Worm (Caenorhabditis elegans) whole organism, young adult: Measurements from ENCODE around the gene snt-1.

Experiments used
- D2030.7 ChIP-seq: fragments of 200-800 bp; sonication (Bioruptor generic); IDR thresholded peaks from 2 replicates; pipeline ENCODE4 v1.3.6; 2022; ENCODE audit warnings: missing genetic modification reagents, missing genetic modification characterization, missing compliant biosample characterization
- F49E8.2 ChIP-seq: sonication (generic microtip); optimal IDR thresholded peaks from 3 replicates; lab custom pipeline; 2017; ENCODE audit warnings: missing genetic modification characterization, mild to moderate bottlenecking, missing compliant biosample characterization, antibody characterized with exemption, moderate library complexity; ENCODE audit not compliant: insufficient read depth
- F57A8.1 ChIP-seq: fragments of 200-800 bp; sonication (Bioruptor generic); optimal IDR thresholded peaks from 2 replicates; lab custom pipeline; 2018; ENCODE audit warnings: mild to moderate bottlenecking, missing genetic modification characterization, moderate library complexity, missing compliant biosample characterization
- F57C9.4 ChIP-seq: sonication (generic microtip); optimal IDR thresholded peaks from 2 replicates; lab custom pipeline; 2017; ENCODE audit warnings: mild to moderate bottlenecking, missing genetic modification characterization, missing compliant biosample characterization
- K11D2.4 ChIP-seq: fragments of 200-800 bp; sonication (Bioruptor generic); IDR thresholded peaks from 2 replicates; pipeline ENCODE4 v1.3.6; 2022; ENCODE audit warnings: missing genetic modification reagents, missing genetic modification characterization, missing compliant biosample characterization
- K12H6.12 ChIP-seq: fragments of 200-800 bp; sonication (Bioruptor generic); optimal IDR thresholded peaks from 2 replicates; lab custom pipeline; 2018; ENCODE audit warnings: mild to moderate bottlenecking, missing genetic modification characterization, missing compliant biosample characterization
- T07F8.4 ChIP-seq: sonication (generic microtip); optimal IDR thresholded peaks from 2 replicates; lab custom pipeline; 2016; ENCODE audit warnings: mild to moderate bottlenecking, missing genetic modification characterization, moderate library complexity, missing compliant biosample characterization
- Y79H2A.3 ChIP-seq: fragments of 200-800 bp; sonication (Bioruptor generic); conservative IDR thresholded peaks from 2 replicates; pipeline ENCODE4 v1.3.6; 2022; ENCODE audit warnings: missing genetic modification reagents, missing genetic modification characterization, missing compliant biosample characterization
- akir-1 ChIP-seq: fragments of 200-800 bp; sonication (Bioruptor generic); optimal IDR thresholded peaks from 2 replicates; lab custom pipeline; 2018; ENCODE audit warnings: mild to moderate bottlenecking, missing genetic modification characterization, moderate library complexity, missing compliant biosample characterization
- ama-1 ChIP-seq, 3 experiments: fragments of 150-350 bp in 1 of 3; sonication (generic microtip) in 2 of 3; optimal IDR thresholded peaks; 2 replicates each; lab custom pipeline; 2014 to 2018; ENCODE audit warnings: missing biosample characterization in 2 of 3, missing genetic modification characterization in 2 of 3, missing genetic modification reagents in 2 of 3
- ccch-3 ChIP-seq: fragments of 200-800 bp; sonication (Bioruptor generic); optimal IDR thresholded peaks from 2 replicates; lab custom pipeline; 2018; ENCODE audit warnings: mild to moderate bottlenecking, missing genetic modification characterization, missing compliant biosample characterization
- cebp-1 ChIP-seq, 2 experiments: fragments of 200-800 bp in 1 of 2; sonication (Bioruptor generic) in 1 of 2; sonication (generic microtip) in 1 of 2; IDR thresholded peaks in 1 of 2; optimal IDR thresholded peaks in 1 of 2; 2 replicates each; pipeline versions ENCODE4 v1.3.6 to Lab custom; 2017 to 2022; ENCODE audit warnings: missing compliant biosample characterization in 2 of 2, missing genetic modification characterization in 2 of 2, mild to moderate bottlenecking in 1 of 2, missing genetic modification reagents in 1 of 2, moderate library complexity in 1 of 2
- cebp-2 ChIP-seq: fragments of 200-800 bp; sonication (Bioruptor generic); IDR thresholded peaks from 2 replicates; pipeline ENCODE4 v1.3.6; 2022; ENCODE audit warnings: missing genetic modification characterization, missing compliant biosample characterization
- ceh-40 ChIP-seq: fragments of 200-800 bp; sonication (Bioruptor generic); IDR thresholded peaks from 2 replicates; pipeline ENCODE4 v1.3.6; 2022; ENCODE audit warnings: missing genetic modification characterization, missing compliant biosample characterization
- ceh-58 ChIP-seq: fragments of 200-800 bp; sonication (Bioruptor generic); IDR thresholded peaks from 2 replicates; pipeline ENCODE4 v1.3.6; 2022; ENCODE audit warnings: missing genetic modification characterization, missing compliant biosample characterization
- ceh-91 ChIP-seq: fragments of 200-800 bp; sonication (Bioruptor generic); IDR thresholded peaks from 2 replicates; pipeline ENCODE4 v1.3.6; 2022; ENCODE audit warnings: missing genetic modification reagents, missing genetic modification characterization, missing compliant biosample characterization
- chd-7 ChIP-seq: sonication (generic microtip); optimal IDR thresholded peaks from 2 replicates; lab custom pipeline; 2016; ENCODE audit warnings: mild to moderate bottlenecking, missing genetic modification characterization, moderate library complexity, missing compliant biosample characterization
- dpl-1 ChIP-seq: fragments of 150-350 bp; optimal IDR thresholded peaks from 2 replicates; lab custom pipeline; 2014; ENCODE audit warnings: missing biosample characterization, missing genetic modification reagents, missing genetic modification characterization
- efl-1 ChIP-seq: fragments of 150-350 bp; optimal IDR thresholded peaks from 2 replicates; lab custom pipeline; 2014; ENCODE audit warnings: missing biosample characterization, missing genetic modification reagents, missing genetic modification characterization
- egl-44 ChIP-seq: fragments of 200-800 bp; sonication (Bioruptor generic); IDR thresholded peaks from 2 replicates; pipeline ENCODE4 v1.3.6; 2022; ENCODE audit warnings: missing genetic modification reagents, missing genetic modification characterization, missing compliant biosample characterization
- egrh-3 ChIP-seq: fragments of 200-800 bp; sonication (Bioruptor generic); IDR thresholded peaks from 2 replicates; pipeline ENCODE4 v1.3.6; 2022; ENCODE audit warnings: missing genetic modification reagents, missing genetic modification characterization, missing compliant biosample characterization
- fkh-3 ChIP-seq: sonication (generic microtip); optimal IDR thresholded peaks from 2 replicates; lab custom pipeline; 2016; ENCODE audit warnings: mild to moderate bottlenecking, missing genetic modification characterization, missing compliant biosample characterization
- gei-17 ChIP-seq: fragments of 200-800 bp; sonication (Bioruptor generic); optimal IDR thresholded peaks from 2 replicates; lab custom pipeline; 2018; ENCODE audit warnings: mild to moderate bottlenecking, missing genetic modification characterization, missing compliant biosample characterization
- hmg-1.2 ChIP-seq: fragments of 200-800 bp; sonication (Bioruptor generic); IDR thresholded peaks from 2 replicates; pipeline ENCODE4 v1.3.6; 2022; ENCODE audit warnings: missing genetic modification reagents, missing genetic modification characterization, missing compliant biosample characterization
- hsf-1 ChIP-seq: fragments of 200-800 bp; sonication (Bioruptor generic); IDR thresholded peaks from 2 replicates; pipeline ENCODE4 v1.3.6; 2022; ENCODE audit warnings: missing genetic modification reagents, missing genetic modification characterization, missing compliant biosample characterization
- lag-1 ChIP-seq: fragments of 200-800 bp; sonication (Bioruptor generic); IDR thresholded peaks from 2 replicates; pipeline ENCODE4 v1.3.6; 2022; ENCODE audit warnings: missing genetic modification reagents, missing genetic modification characterization, missing compliant biosample characterization
- lin-26 ChIP-seq: fragments of 200-800 bp; sonication (Bioruptor generic); IDR thresholded peaks from 2 replicates; pipeline ENCODE4 v1.3.6; 2022; ENCODE audit warnings: missing genetic modification reagents, missing genetic modification characterization, missing compliant biosample characterization
- lin-35 ChIP-seq, 3 experiments: fragments of 150-350 bp in 2 of 3; sonication (generic microtip) in 1 of 3; optimal IDR thresholded peaks; 2 replicates each; lab custom pipeline; 2014 to 2018; ENCODE audit warnings: missing biosample characterization in 3 of 3, missing genetic modification characterization in 3 of 3, missing genetic modification reagents in 3 of 3
- lin-40 ChIP-seq: sonication (generic microtip); optimal IDR thresholded peaks from 2 replicates; lab custom pipeline; 2016; ENCODE audit warnings: missing genetic modification characterization, mild to moderate bottlenecking, missing compliant biosample characterization, missing genotype, missing genetic modification reagents
- lsy-27 ChIP-seq: sonication (generic microtip); optimal IDR thresholded peaks from 2 replicates; lab custom pipeline; 2017; ENCODE audit warnings: missing genetic modification characterization, mild to moderate bottlenecking, missing compliant biosample characterization, antibody characterized with exemption, missing genotype, borderline replicate concordance; ENCODE audit not compliant: insufficient read depth
- madf-10 ChIP-seq: sonication (generic microtip); optimal IDR thresholded peaks from 2 replicates; lab custom pipeline; 2016; ENCODE audit warnings: mild to moderate bottlenecking, missing genetic modification characterization, missing compliant biosample characterization
- madf-6 ChIP-seq: fragments of 200-800 bp; sonication (Bioruptor generic); IDR thresholded peaks from 2 replicates; pipeline ENCODE4 v1.3.6; 2022; ENCODE audit warnings: missing genetic modification reagents, missing genetic modification characterization, missing compliant biosample characterization
- nfya-1 ChIP-seq: sonication (generic microtip); optimal IDR thresholded peaks from 2 replicates; lab custom pipeline; 2017; ENCODE audit warnings: antibody characterized with exemption, missing compliant biosample characterization, missing genetic modification characterization, borderline replicate concordance; ENCODE audit not compliant: insufficient read depth
- nfyb-1 ChIP-seq: fragments of 200-800 bp; sonication (Bioruptor generic); IDR thresholded peaks from 2 replicates; pipeline ENCODE4 v1.3.6; 2022; ENCODE audit warnings: missing genetic modification reagents, missing genetic modification characterization, missing compliant biosample characterization
- rcor-1 ChIP-seq: fragments of 200-800 bp; sonication (Bioruptor generic); IDR thresholded peaks from 2 replicates; pipeline ENCODE4 v1.3.6; 2022; ENCODE audit warnings: missing genetic modification reagents, missing genetic modification characterization, missing compliant biosample characterization
- repo-1 ChIP-seq: sonication (generic microtip); optimal IDR thresholded peaks from 2 replicates; lab custom pipeline; 2017; ENCODE audit warnings: mild to moderate bottlenecking, missing genetic modification characterization, missing compliant biosample characterization
- sea-2 ChIP-seq: fragments of 200-800 bp; sonication (Bioruptor generic); IDR thresholded peaks from 2 replicates; pipeline ENCODE4 v1.3.6; 2022; ENCODE audit warnings: missing genetic modification characterization, missing compliant biosample characterization
- snpc-4 ChIP-seq, 5 experiments: fragments of 150-350 bp in 1 of 5; sonication (generic microtip) in 4 of 5; optimal IDR thresholded peaks; 2 replicates each; lab custom pipeline; 2014 to 2018; ENCODE audit warnings: missing genetic modification characterization in 5 of 5, missing biosample characterization in 3 of 5, antibody characterized with exemption in 2 of 5, mild to moderate bottlenecking in 2 of 5, missing compliant biosample characterization in 2 of 5, missing genotype in 2 of 5, moderate library complexity in 2 of 5, missing genetic modification reagents in 1 of 5
- sptf-2 ChIP-seq: fragments of 200-800 bp; sonication (Bioruptor generic); optimal IDR thresholded peaks from 2 replicates; lab custom pipeline; 2018; ENCODE audit warnings: mild to moderate bottlenecking, missing genetic modification characterization, missing compliant biosample characterization
- tbx-9 ChIP-seq: sonication (generic microtip); optimal IDR thresholded peaks from 2 replicates; lab custom pipeline; 2016; ENCODE audit warnings: borderline replicate concordance, missing genetic modification characterization, inconsistent platforms, missing compliant biosample characterization
- ztf-26 ChIP-seq: sonication (generic microtip); optimal IDR thresholded peaks from 2 replicates; lab custom pipeline; 2017; ENCODE audit warnings: missing genetic modification characterization, missing compliant biosample characterization

snt-1 gene

DNA sequence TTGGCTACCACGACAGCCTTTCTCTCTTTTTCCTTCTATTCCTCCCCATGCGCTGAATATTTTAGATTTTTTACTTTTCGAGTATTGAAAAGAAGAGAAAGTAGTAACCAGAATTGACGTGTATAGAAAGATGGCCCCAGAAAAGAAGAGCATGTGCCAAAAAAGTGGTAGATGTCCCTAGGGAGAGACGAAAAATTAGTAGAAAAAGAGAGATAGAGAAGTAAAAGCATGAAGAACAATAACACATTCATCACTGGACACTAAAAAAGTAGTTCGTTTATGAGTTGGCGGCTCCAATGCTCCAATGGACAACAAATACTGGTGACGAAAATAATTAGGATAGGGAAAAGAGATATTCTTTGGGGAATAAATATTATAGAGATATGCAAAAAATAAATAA, 1.8 kb downstream of the snt-1 start:
- TF ChIP-seq F57A8.1 (GFP tag; lab: Kevin White, UChicago) = no peak
- no peak for TF ChIP-seq K11D2.4
- TF ChIP-seq snpc-4 (GFP tag; optimal IDR thresholded peaks at IDR 0.05; lab: Kevin White, UChicago) = no peak
- no peak for TF ChIP-seq snpc-4 (tag; optimal IDR thresholded peaks at IDR 0.05; lab: Kevin White, UChicago)
- TF ChIP-seq gei-17 = no peak
- TF ChIP-seq F57C9.4 (tag; lab: Kevin White, UChicago) = no peak
- TF ChIP-seq nfya-1 (tag; lab: Kevin White, UChicago) = no peak
- TF ChIP-seq T07F8.4 = no peak
- TF ChIP-seq ama-1 (optimal IDR thresholded peaks at IDR 0.05; lab: Kevin White, UChicago) = no peak
- TF ChIP-seq ama-1 (GFP tag; optimal IDR thresholded peaks at IDR 0.05; lab: Kevin White, UChicago) = no peak
- TF ChIP-seq K12H6.12 = no peak
- TF ChIP-seq sea-2 (GFP tag; lab: Robert Waterston, UW) = no peak

DNA sequence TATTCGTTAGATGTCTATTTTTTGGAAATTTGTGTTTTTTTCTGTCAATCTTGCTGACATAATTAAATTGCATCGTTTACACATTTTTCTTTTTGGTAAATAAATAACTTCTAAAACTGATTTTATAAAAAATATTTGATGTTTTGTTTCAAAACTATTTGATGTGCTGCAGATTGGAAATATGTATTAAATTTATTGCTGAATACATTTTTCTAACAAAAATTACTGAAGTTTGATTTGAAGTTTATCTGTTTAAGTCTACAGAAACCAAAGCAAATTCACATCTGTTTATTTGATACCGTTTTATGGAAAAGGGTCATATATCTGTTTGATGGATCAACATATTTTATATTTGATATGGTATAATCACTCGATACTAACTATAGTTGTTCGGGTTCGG, 5.6 kb downstream of the snt-1 start:
- TF ChIP-seq cebp-2 (no peak), F57A8.1 (GFP tag; lab: Kevin White, UChicago) (no peak), D2030.7 (GFP tag; lab: Robert Waterston, UW) (no peak), efl-1 (no peak), F57C9.4 (tag; lab: Kevin White, UChicago) (no peak), egrh-3 (GFP tag; lab: Robert Waterston, UW) (no peak), hsf-1 (no peak), sptf-2 (GFP tag; lab: Kevin White, UChicago) (no peak), ccch-3 (no peak), madf-6 (GFP tag; lab: Robert Waterston, UW) (no peak), ceh-91 (no peak), akir-1 (GFP tag; lab: Kevin White, UChicago) (no peak), Y79H2A.3 (GFP tag; lab: Robert Waterston, UW) (no peak), hmg-1.2 (no peak), K12H6.12 (no peak), nfyb-1 (no peak)

DNA sequence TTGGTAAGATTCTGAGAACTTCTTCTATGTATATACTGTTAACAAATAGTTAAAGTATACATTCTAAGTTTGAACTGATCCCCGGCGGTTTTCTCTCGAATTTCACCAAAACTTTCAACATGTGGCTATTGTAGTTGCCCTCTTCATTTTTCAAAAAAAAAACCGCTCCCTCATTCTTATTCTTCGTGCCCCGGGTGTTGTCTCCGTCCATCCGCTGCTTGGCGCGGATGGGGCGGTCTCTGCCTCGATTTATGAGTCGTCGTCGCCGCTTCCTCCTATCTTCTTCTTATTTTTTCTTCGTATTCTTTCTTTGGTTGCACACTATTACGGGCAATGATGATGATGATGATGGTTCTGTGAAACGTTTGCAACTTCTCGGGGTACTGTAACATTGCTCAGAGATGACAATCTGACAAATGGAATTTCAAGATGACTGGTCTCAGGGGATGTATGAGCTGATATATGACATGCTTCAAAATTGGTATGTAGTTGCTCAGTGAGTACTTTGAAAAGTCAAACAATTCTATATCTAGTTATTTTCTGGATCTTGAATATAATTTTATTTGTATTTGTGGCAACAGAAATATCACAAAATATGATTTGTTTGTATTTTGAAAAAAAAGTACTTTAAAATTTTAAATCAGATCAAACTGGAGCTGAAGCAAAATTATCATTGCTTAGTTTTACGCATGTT, 9.7 kb downstream of the snt-1 start:
- TF ChIP-seq lsy-27 (tag; lab: Kevin White, UChicago) = no peak
- TF ChIP-seq lin-26 (GFP tag; lab: Robert Waterston, UW) = 0 out of 2 replicates have a peak, but pooled peaks have one; percentile 25
- no peak for TF ChIP-seq K11D2.4

DNA sequence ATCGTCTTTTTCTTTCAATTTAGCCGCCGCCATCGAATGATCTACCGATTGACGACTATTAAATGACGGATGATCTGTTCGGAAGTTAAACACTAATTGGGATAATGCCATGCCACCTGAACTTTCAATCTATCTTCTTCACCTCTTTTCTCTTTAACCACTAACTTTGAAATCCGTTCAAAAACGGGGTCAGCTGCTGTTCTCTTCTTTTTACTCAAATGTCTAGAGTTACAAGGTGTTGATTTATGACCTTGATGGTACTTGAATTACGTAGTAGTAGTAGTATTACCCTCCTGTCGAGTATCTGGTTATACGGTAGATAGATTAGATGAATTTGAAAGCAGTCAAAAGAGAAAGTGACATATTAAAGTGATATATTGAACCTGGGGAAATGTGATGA, 10.4 kb downstream of the snt-1 start:
- TF ChIP-seq lin-40 (tag; lab: Kevin White, UChicago) = no peak
- TF ChIP-seq lin-35 (GFP tag; optimal IDR thresholded peaks at IDR 0.05; lab: Kevin White, UChicago) = no peak

DNA sequence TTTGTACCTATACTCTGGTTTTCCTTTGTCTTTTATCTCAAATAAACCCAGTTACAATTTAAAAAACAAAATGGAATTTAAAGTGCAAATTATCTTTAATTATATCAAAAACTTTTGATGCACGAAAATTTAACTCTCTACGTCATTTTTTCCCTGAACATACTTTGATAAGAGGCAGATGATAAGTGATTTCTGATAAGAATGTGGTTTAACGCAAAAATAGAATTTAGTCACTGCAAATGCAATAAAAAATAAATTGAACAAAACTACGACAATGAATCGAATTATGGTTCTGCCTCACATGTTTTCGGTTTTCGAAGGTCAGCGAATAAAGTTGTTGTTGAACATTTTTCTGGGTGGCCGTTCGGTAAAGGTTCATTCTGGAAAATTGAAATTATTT, 11.1 kb downstream of the snt-1 start:
- TF ChIP-seq fkh-3 (tag; lab: Kevin White, UChicago) (no peak), chd-7 (tag; lab: Kevin White, UChicago) (no peak), repo-1 (tag; lab: Kevin White, UChicago) (no peak), rcor-1 (no peak), F49E8.2 (no peak), madf-10 (no peak), lsy-27 (tag; lab: Kevin White, UChicago) (no peak), ztf-26 (no peak), dpl-1 (no peak), lag-1 (GFP tag; lab: Robert Waterston, UW) (no peak), ceh-58 (GFP tag; lab: Robert Waterston, UW) (no peak), ceh-40 (GFP tag; lab: Robert Waterston, UW) (no peak), cebp-1 (GFP tag; IDR thresholded peaks at IDR 0.05; lab: Robert Waterston, UW) (no peak), cebp-1 (tag; optimal IDR thresholded peaks at IDR 0.05; lab: Kevin White, UChicago) (no peak), egl-44 (GFP tag; lab: Robert Waterston, UW) (no peak), tbx-9 (no peak)
